Worm (Caenorhabditis elegans) whole organism, L3 larva: ENCODE measurements around the gene dcaf-13.

Source experiments
- ceh-82 ChIP-seq: fragments of 150-350 bp; optimal IDR thresholded peaks from 2 replicates; lab custom pipeline; 2014; ENCODE audit warnings: missing biosample characterization, missing genetic modification characterization
- pqm-1 ChIP-seq: fragments of 150-350 bp; optimal IDR thresholded peaks from 2 replicates; lab custom pipeline; 2017; ENCODE audit warnings: missing biosample characterization, missing genetic modification characterization, inconsistent platforms

DNA sequence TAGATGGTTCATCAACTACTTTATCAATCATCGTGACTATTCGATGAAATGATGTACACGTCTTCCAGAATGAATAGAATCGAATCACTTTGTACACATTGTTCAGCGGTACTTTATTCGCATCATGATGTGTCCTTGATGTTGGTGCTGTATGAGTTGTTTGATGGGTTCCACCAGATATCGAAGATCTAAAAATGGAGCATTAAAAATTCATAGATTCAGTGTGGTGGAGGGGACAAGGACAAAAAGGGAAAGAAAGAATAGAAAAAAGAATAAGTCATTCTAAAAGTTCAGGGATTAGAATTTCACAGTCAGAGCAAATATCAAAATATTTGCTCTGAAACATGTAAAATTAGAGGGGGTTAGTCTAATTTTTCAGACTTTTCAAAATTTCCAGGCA, 20.1 kb upstream of the dcaf-13 start:
- TF ChIP-seq ceh-82 (tag; lab: Kevin White, UChicago) (no peak), pqm-1 (tag; lab: Kevin White, UChicago) (no peak)
